Worm (Caenorhabditis elegans) whole organism, L2 larva: Measurements from ENCODE around the gene aakb-1.

ENCODE experiments used
- F13H6.1 ChIP-seq: sonication (generic microtip); optimal IDR thresholded peaks from 2 replicates; lab custom pipeline; 2016; ENCODE audit warnings: missing genetic modification characterization, missing compliant biosample characterization
- R02D3.7 ChIP-seq: fragments of 150-350 bp; optimal IDR thresholded peaks from 2 replicates; lab custom pipeline; 2014; ENCODE audit warnings: missing biosample characterization, missing genetic modification characterization
- ZK546.5 ChIP-seq: sonication (generic microtip); optimal IDR thresholded peaks from 2 replicates; lab custom pipeline; 2017; ENCODE audit warnings: missing biosample characterization, missing genetic modification characterization
- alr-1 ChIP-seq: fragments of 150-350 bp; optimal IDR thresholded peaks from 2 replicates; lab custom pipeline; 2014; ENCODE audit warnings: missing biosample characterization, missing genetic modification characterization
- ama-1 ChIP-seq: fragments of 150-350 bp; optimal IDR thresholded peaks from 2 replicates; lab custom pipeline; 2018; ENCODE audit warnings: inconsistent platforms
- blmp-1 ChIP-seq: sonication (generic microtip); optimal IDR thresholded peaks from 2 replicates; lab custom pipeline; 2017; ENCODE audit warnings: missing genetic modification characterization, mild to moderate bottlenecking, missing compliant biosample characterization, antibody characterized with exemption, moderate library complexity; ENCODE audit not compliant: insufficient read depth
- ceh-16 ChIP-seq: fragments of 150-350 bp; optimal IDR thresholded peaks from 2 replicates; lab custom pipeline; 2014; ENCODE audit warnings: missing biosample characterization, missing genetic modification characterization
- ceh-82 ChIP-seq: fragments of 150-350 bp; optimal IDR thresholded peaks from 2 replicates; lab custom pipeline; 2014; ENCODE audit warnings: missing biosample characterization, missing genetic modification characterization
- crh-2 ChIP-seq: sonication (generic microtip); optimal IDR thresholded peaks from 2 replicates; lab custom pipeline; 2017; ENCODE audit warnings: missing biosample characterization, missing genetic modification characterization
- dmd-4 ChIP-seq: sonication (generic microtip); optimal IDR thresholded peaks from 2 replicates; lab custom pipeline; 2017; ENCODE audit warnings: missing biosample characterization, missing genetic modification characterization
- egl-27 ChIP-seq: sonication (generic microtip); optimal IDR thresholded peaks from 3 replicates; lab custom pipeline; 2017; ENCODE audit warnings: missing biosample characterization, missing genetic modification reagents, missing genetic modification characterization
- elt-1 ChIP-seq: fragments of 150-350 bp; optimal IDR thresholded peaks from 2 replicates; lab custom pipeline; 2014; ENCODE audit warnings: missing biosample characterization, missing genetic modification characterization
- fos-1 ChIP-seq: fragments of 150-350 bp; optimal IDR thresholded peaks from 2 replicates; lab custom pipeline; 2014; ENCODE audit warnings: missing biosample characterization, missing genetic modification characterization
- gmeb-1 ChIP-seq: fragments of 150-350 bp; optimal IDR thresholded peaks from 2 replicates; lab custom pipeline; 2014; ENCODE audit warnings: missing biosample characterization, missing genetic modification characterization
- lin-11 ChIP-seq: fragments of 150-350 bp; sonication (generic microtip); optimal IDR thresholded peaks from 2 replicates; lab custom pipeline; 2014; ENCODE audit warnings: missing biosample characterization, missing genetic modification characterization, inconsistent platforms, mixed read lengths
- lin-13 ChIP-seq: fragments of 150-350 bp; optimal IDR thresholded peaks from 2 replicates; lab custom pipeline; 2014; ENCODE audit warnings: missing biosample characterization, missing genetic modification reagents, missing genetic modification characterization
- lsy-2 ChIP-seq, 2 experiments: fragments of 150-350 bp in 1 of 2; sonication (generic microtip) in 1 of 2; optimal IDR thresholded peaks; 2 replicates each; lab custom pipeline; 2014 to 2017; ENCODE audit warnings: missing biosample characterization in 2 of 2, missing genetic modification characterization in 2 of 2
- mab-5 ChIP-seq: fragments of 150-350 bp; optimal IDR thresholded peaks from 2 replicates; lab custom pipeline; 2014; ENCODE audit warnings: missing biosample characterization, missing genetic modification characterization
- nhr-10 ChIP-seq: sonication (generic microtip); optimal IDR thresholded peaks from 2 replicates; lab custom pipeline; 2017; ENCODE audit warnings: missing biosample characterization, missing genetic modification characterization
- nhr-11 ChIP-seq: fragments of 150-350 bp; optimal IDR thresholded peaks from 2 replicates; lab custom pipeline; 2014; ENCODE audit warnings: missing biosample characterization, missing genetic modification characterization
- nhr-12 ChIP-seq: fragments of 150-350 bp; optimal IDR thresholded peaks from 2 replicates; lab custom pipeline; 2014; ENCODE audit warnings: missing biosample characterization, missing genetic modification characterization
- nhr-129 ChIP-seq: fragments of 150-350 bp; optimal IDR thresholded peaks from 2 replicates; lab custom pipeline; 2014; ENCODE audit warnings: missing biosample characterization, missing genetic modification characterization
- nhr-23 ChIP-seq: fragments of 150-350 bp; optimal IDR thresholded peaks from 2 replicates; lab custom pipeline; 2014; ENCODE audit warnings: missing biosample characterization, missing genetic modification reagents, missing genetic modification characterization
- nhr-25 ChIP-seq: fragments of 150-350 bp; sonication (generic microtip); optimal IDR thresholded peaks from 3 replicates; lab custom pipeline; 2014; ENCODE audit warnings: missing biosample characterization, missing genetic modification characterization
- nhr-77 ChIP-seq: fragments of 150-350 bp; optimal IDR thresholded peaks from 2 replicates; lab custom pipeline; 2014; ENCODE audit warnings: missing biosample characterization, missing genetic modification characterization
- peb-1 ChIP-seq: fragments of 150-350 bp; optimal IDR thresholded peaks from 2 replicates; lab custom pipeline; 2014; ENCODE audit warnings: missing biosample characterization, missing genetic modification characterization
- skn-1 ChIP-seq: sonication (generic microtip); optimal IDR thresholded peaks from 2 replicates; lab custom pipeline; 2017; ENCODE audit warnings: missing biosample characterization, missing genetic modification characterization
- sma-9 ChIP-seq, 2 experiments: fragments of 150-350 bp in 1 of 2; sonication (generic microtip) in 1 of 2; optimal IDR thresholded peaks; 2 replicates each; lab custom pipeline; 2014 to 2016; ENCODE audit warnings: missing genetic modification characterization in 2 of 2, mild to moderate bottlenecking in 1 of 2, missing biosample characterization in 1 of 2, missing compliant biosample characterization in 1 of 2, missing genetic modification reagents in 1 of 2, moderate library complexity in 1 of 2
- snpc-4 ChIP-seq: fragments of 150-350 bp; optimal IDR thresholded peaks from 2 replicates; lab custom pipeline; 2014; ENCODE audit warnings: missing biosample characterization, missing genetic modification characterization
- unc-55 ChIP-seq: fragments of 150-350 bp; sonication (generic microtip); optimal IDR thresholded peaks from 3 replicates; lab custom pipeline; 2014; ENCODE audit warnings: missing biosample characterization, missing genetic modification reagents, missing genetic modification characterization
- unc-62 ChIP-seq: fragments of 150-350 bp; optimal IDR thresholded peaks from 2 replicates; lab custom pipeline; 2014; ENCODE audit warnings: missing biosample characterization, missing genetic modification reagents, missing genetic modification characterization
- zag-1 ChIP-seq: fragments of 150-350 bp; optimal IDR thresholded peaks from 2 replicates; lab custom pipeline; 2014; ENCODE audit warnings: missing biosample characterization, missing genetic modification characterization
- ztf-1 ChIP-seq: fragments of 200-800 bp; sonication (Bioruptor generic); conservative IDR thresholded peaks from 2 replicates; pipeline ENCODE4 v1.3.6; 2022; ENCODE audit warnings: missing genetic modification characterization, missing compliant biosample characterization

aakb-1 gene

ce11 chrX:13755469-13755868 lies at the start of gene aakb-1:
aakb-1 (plus strand) TSS chrX:13755769.
- TF ChIP-seq elt-1 (tag; lab: Kevin White, UChicago), result no peak
- TF ChIP-seq nhr-10, result no peak
- TF ChIP-seq nhr-77 (tag; lab: Kevin White, UChicago), result no peak
- TF ChIP-seq, all 48 proteins: peak for 0

DNA sequence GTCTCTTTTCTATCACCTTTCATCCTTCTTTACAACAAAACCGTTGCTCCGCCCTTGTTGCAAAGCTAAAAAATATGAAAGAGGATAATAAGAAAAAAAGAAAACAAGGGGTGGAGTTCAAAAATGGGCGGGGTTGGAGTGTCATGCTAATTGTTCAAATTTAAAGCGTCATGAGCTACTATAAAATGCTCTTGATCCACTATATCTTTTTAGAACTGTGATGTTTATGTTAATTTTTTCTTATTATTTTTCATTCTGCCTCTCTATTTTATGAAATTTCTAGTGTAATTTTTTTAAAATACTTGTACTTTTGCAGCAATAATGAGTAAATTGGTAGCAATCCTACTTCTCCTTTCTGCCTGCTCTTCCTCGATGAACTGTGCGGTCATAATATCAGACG lies 49.0 kb upstream of the aakb-1 start, which contains the start of gene K02D3.1:
TSS of gene K02D3.1 (plus strand) at position 301 of the 400 bp plus-strand sequence.
- no peak for TF ChIP-seq F13H6.1 (tag; lab: Kevin White, UChicago)
- no peak for TF ChIP-seq elt-1 (tag; lab: Kevin White, UChicago)
- no peak for TF ChIP-seq gmeb-1 (tag; lab: Kevin White, UChicago)
- no peak for TF ChIP-seq unc-55 (GFP tag; lab: Kevin White, UChicago)
- TF ChIP-seq mab-5 (tag; lab: Kevin White, UChicago), result no peak
- TF ChIP-seq ZK546.5 (tag; lab: Kevin White, UChicago), result no peak
- no peak for TF ChIP-seq peb-1 (tag; lab: Kevin White, UChicago)
- TF ChIP-seq zag-1 (tag; lab: Kevin White, UChicago), result no peak
- TF ChIP-seq unc-62, result no peak
- no peak for TF ChIP-seq alr-1 (tag; lab: Kevin White, UChicago)
- TF ChIP-seq dmd-4 (tag; lab: Kevin White, UChicago), result no peak
- TF ChIP-seq fos-1 (tag; lab: Kevin White, UChicago), result no peak
- no peak for TF ChIP-seq nhr-23
- no peak for TF ChIP-seq lin-13
- no peak for TF ChIP-seq R02D3.7 (tag; lab: Kevin White, UChicago)
- TF ChIP-seq skn-1 (tag; lab: Kevin White, UChicago), result no peak
- no peak for TF ChIP-seq egl-27 (tag; lab: Kevin White, UChicago)
- no peak for TF ChIP-seq nhr-129
- TF ChIP-seq, all 48 proteins: peak for 0

ce11 chrX:13709060-13709459 lies 46.5 kb upstream of the aakb-1 start:
- TF ChIP-seq snpc-4 (peak; percentile 58), lin-13 (no peak)

ce11 chrX:13711909-13712308 lies 43.7 kb upstream of the aakb-1 start, which contains the start of gene K02D3.2:
K02D3.2 (minus strand) TSS chrX:13712009.
- no peak for TF ChIP-seq crh-2 (tag; lab: Kevin White, UChicago)
- no peak for TF ChIP-seq lin-11
- no peak for TF ChIP-seq dmd-4 (tag; lab: Kevin White, UChicago)
- no peak for TF ChIP-seq snpc-4
- no peak for TF ChIP-seq sma-9 (GFP tag; optimal IDR thresholded peaks at IDR 0.05; lab: Kevin White, UChicago)
- no peak for TF ChIP-seq sma-9 (tag; optimal IDR thresholded peaks at IDR 0.05; lab: Kevin White, UChicago)
- TF ChIP-seq elt-1 (tag; lab: Kevin White, UChicago), result no peak
- TF ChIP-seq nhr-11 (tag; lab: Kevin White, UChicago), result no peak
- no peak for TF ChIP-seq nhr-12 (tag; lab: Kevin White, UChicago)

ce11 chrX:13712992-13713391 lies 42.6 kb upstream of the aakb-1 start:
- TF ChIP-seq nhr-25 (no peak), dmd-4 (tag; lab: Kevin White, UChicago) (no peak), ceh-82 (no peak), nhr-10 (no peak), lsy-2 (tag; optimal IDR thresholded peaks at IDR 0.05; lab: Kevin White, UChicago) (peak in 1 of 2 experiments; percentile 41), nhr-129 (peak; percentile 22), blmp-1 (tag; lab: Kevin White, UChicago) (no peak), ztf-1 (GFP tag; lab: Robert Waterston, UW) (no peak), fos-1 (tag; lab: Kevin White, UChicago) (no peak), ceh-16 (tag; lab: Kevin White, UChicago) (no peak), sma-9 (GFP tag; optimal IDR thresholded peaks at IDR 0.05; lab: Kevin White, UChicago) (peak; percentile 44), sma-9 (tag; optimal IDR thresholded peaks at IDR 0.05; lab: Kevin White, UChicago) (no peak), ama-1 (lab: Kevin White, UChicago) (no peak)
- TF ChIP-seq, all 48 proteins: peak for 3

DNA sequence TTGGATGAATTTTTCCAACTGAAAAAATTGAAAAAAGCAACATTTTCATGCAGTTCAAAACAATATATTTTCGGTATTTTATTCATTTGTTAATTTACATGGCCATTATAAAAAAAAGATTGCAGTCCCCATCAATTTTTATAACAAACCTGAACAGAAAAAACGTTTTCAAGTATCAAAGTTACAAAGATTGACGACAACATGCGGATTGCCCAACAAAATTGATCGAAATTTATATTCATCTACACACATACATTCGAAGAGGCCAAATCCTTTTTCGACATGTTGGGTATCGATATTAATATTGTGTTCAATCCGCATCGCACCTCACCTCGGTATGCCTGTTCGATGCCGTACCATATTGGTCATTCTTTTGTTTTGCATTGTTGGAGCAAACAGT lies 41.7 kb upstream of the aakb-1 start, which contains the start of gene K11E4.1:
TSS of gene K11E4.1 (plus strand) at position 301 of the 400 bp plus-strand sequence.
- TF ChIP-seq unc-62, result no peak
- TF ChIP-seq ama-1 (lab: Kevin White, UChicago), result no peak
- no peak for TF ChIP-seq fos-1 (tag; lab: Kevin White, UChicago)
